Worm (Caenorhabditis elegans): ENCODE results near the gene C46E10.3.

DNA sequence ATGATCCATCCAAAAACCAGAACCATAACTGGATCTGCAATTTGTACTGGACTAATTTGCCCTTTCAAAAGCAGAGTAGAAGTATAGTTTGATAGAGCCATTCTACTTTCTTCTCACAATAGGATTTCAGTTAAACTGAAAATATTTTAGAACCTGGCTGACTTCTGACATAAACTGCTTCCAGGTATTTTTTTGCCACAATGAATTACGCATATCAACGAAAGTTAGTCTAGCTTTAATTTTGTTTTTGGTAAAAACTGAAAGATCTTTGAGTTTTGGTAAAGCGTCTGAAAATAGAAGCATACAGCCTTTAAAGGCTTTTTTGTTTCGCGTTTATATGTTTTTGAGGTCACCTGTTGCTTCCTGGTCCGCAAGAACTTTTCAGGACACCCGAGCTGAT, 30.5 kb upstream of the C46E10.3 start, which contains the start of gene srx-101:
- TF ChIP-seq nhr-237 (tag; optimal IDR thresholded peaks at IDR 0.05) (no peak), pha-4 (tag; optimal IDR thresholded peaks at IDR 0.05) (no peak), ztf-11 (tag; optimal IDR thresholded peaks at IDR 0.05) (no peak), nhr-12 (tag; optimal IDR thresholded peaks at IDR 0.05) (no peak), unc-62 (GFP tag; optimal IDR thresholded peaks at IDR 0.05) (no peak), sptf-1 (tag; optimal IDR thresholded peaks at IDR 0.05) (no peak), nhr-76 (tag; optimal IDR thresholded peaks at IDR 0.05) (no peak)
